1 fruit fly cellular context compared by ENCODE assay signal in genomic region chr2L:13056022-13056421, dm6.
A peak's percentile ranks its signal among the peaks of the same experiment; 100 is the strongest.
TF ChIP-seq lines count a peak whose summit lies in the region.

No protein-coding gene starts in this region.

TF ChIP-seq in whole organism, embryonic, 481 proteins besides CTCF, POLR2A, EP300 and RAD21 (continued from another document and continues in another):
- TF ChIP-seq CG6813 (GFP tag; optimal IDR thresholded peaks at IDR 0.05; lab: Kevin White, UChicago) (no peak), sc (optimal IDR thresholded peaks at IDR 0.05; lab: Kevin White, UChicago) (no peak), sc (GFP tag; optimal IDR thresholded peaks at IDR 0.05; lab: Kevin White, UChicago) (no peak), Meics (GFP tag; optimal IDR thresholded peaks at IDR 0.05; lab: Kevin White, UChicago) (peak; percentile 13), unpg (GFP tag; optimal IDR thresholded peaks at IDR 0.05; lab: Kevin White, UChicago) (peak; percentile 42), oc (tag; optimal IDR thresholded peaks at IDR 0.05; lab: Kevin White, UChicago) (no peak), CG10147 (GFP tag; optimal IDR thresholded peaks at IDR 0.05; lab: Kevin White, UChicago) (no peak), MBD-R2 (GFP tag; IDR thresholded peaks at IDR 0.05; lab: Robert Waterston, UW) (no peak), CG6765 (GFP tag; optimal IDR thresholded peaks at IDR 0.05; lab: Kevin White, UChicago) (no peak), bbx (GFP tag; IDR thresholded peaks at IDR 0.05; lab: Robert Waterston, UW; ENCODE audit: partially characterized antibody) (no peak), gsb (GFP tag; IDR thresholded peaks at IDR 0.05; lab: Robert Waterston, UW) (no peak), CG3407 (GFP tag; optimal IDR thresholded peaks at IDR 0.05; lab: Kevin White, UChicago) (no peak), repo (GFP tag; optimal IDR thresholded peaks at IDR 0.05; lab: Kevin White, UChicago) (no peak), zfh1 (GFP tag; IDR thresholded peaks at IDR 0.05; lab: Robert Waterston, UW) (0 out of 3 replicates have a peak, but pooled peaks have one; percentile 33), CG9932 (GFP tag; IDR thresholded peaks at IDR 0.05; lab: Robert Waterston, UW) (no peak), CG1832 (GFP tag; optimal IDR thresholded peaks at IDR 0.05; lab: Kevin White, UChicago) (no peak), CG8290 (GFP tag; optimal IDR thresholded peaks at IDR 0.05; lab: Kevin White, UChicago) (no peak), CG8290 (tag; optimal IDR thresholded peaks at IDR 0.05; lab: Kevin White, UChicago) (no peak), hth (optimal IDR thresholded peaks at IDR 0.05; lab: Kevin White, UChicago) (no peak), phol (tag; optimal IDR thresholded peaks at IDR 0.05; lab: Kevin White, UChicago) (peak; percentile 37), Rx (GFP tag; IDR thresholded peaks at IDR 0.05; lab: Robert Waterston, UW) (no peak), NC2β (GFP tag; optimal IDR thresholded peaks at IDR 0.05; lab: Kevin White, UChicago) (no peak), nerfin-1 (tag; optimal IDR thresholded peaks at IDR 0.05; lab: Kevin White, UChicago) (no peak), dimm (GFP tag; IDR thresholded peaks at IDR 0.05; lab: Robert Waterston, UW) (no peak), sd (tag; optimal IDR thresholded peaks at IDR 0.05; lab: Kevin White, UChicago) (no peak), H2.0 (GFP tag; IDR thresholded peaks at IDR 0.05; lab: Robert Waterston, UW) (no peak), slbo (GFP tag; IDR thresholded peaks at IDR 0.05; lab: Robert Waterston, UW) (no peak), Bteb2 (GFP tag; optimal IDR thresholded peaks at IDR 0.05; lab: Kevin White, UChicago) (no peak), stwl (tag; optimal IDR thresholded peaks at IDR 0.05; lab: Kevin White, UChicago) (no peak), sug (tag; optimal IDR thresholded peaks at IDR 0.05; lab: Kevin White, UChicago) (no peak), al (GFP tag; IDR thresholded peaks at IDR 0.05; lab: Robert Waterston, UW) (no peak), Xbp1 (GFP tag; optimal IDR thresholded peaks at IDR 0.05; lab: Kevin White, UChicago) (peak; percentile 31), zen (tag; optimal IDR thresholded peaks at IDR 0.05; lab: Kevin White, UChicago) (no peak), mld (GFP tag; IDR thresholded peaks at IDR 0.05; lab: Robert Waterston, UW; ENCODE audit: partially characterized antibody) (no peak), CG7839 (tag; optimal IDR thresholded peaks at IDR 0.05; lab: Kevin White, UChicago) (peak; percentile 37), gce (GFP tag; IDR thresholded peaks at IDR 0.05; lab: Robert Waterston, UW) (no peak), ranshi (GFP tag; IDR thresholded peaks at IDR 0.05; lab: Robert Waterston, UW) (0 out of 2 replicates have a peak, but pooled peaks have one; percentile 46), CG9876 (GFP tag; optimal IDR thresholded peaks at IDR 0.05; lab: Kevin White, UChicago) (no peak), CG11085 (GFP tag; IDR thresholded peaks at IDR 0.05; lab: Robert Waterston, UW) (no peak), Bgb (GFP tag; IDR thresholded peaks at IDR 0.05; lab: Robert Waterston, UW; ENCODE audit: partially characterized antibody) (no peak), dmrt11E (tag; optimal IDR thresholded peaks at IDR 0.05; lab: Kevin White, UChicago) (no peak), Ptx1 (GFP tag; IDR thresholded peaks at IDR 0.05; lab: Robert Waterston, UW) (no peak), gcm2 (GFP tag; optimal IDR thresholded peaks at IDR 0.05; lab: Kevin White, UChicago) (no peak), CG17385 (GFP tag; optimal IDR thresholded peaks at IDR 0.05; lab: Kevin White, UChicago) (no peak), grau (tag; optimal IDR thresholded peaks at IDR 0.05; lab: Kevin White, UChicago) (peak; percentile 3), bsh (GFP tag; optimal IDR thresholded peaks at IDR 0.05; lab: Kevin White, UChicago) (no peak), CG14667 (GFP tag; IDR thresholded peaks at IDR 0.05; lab: Robert Waterston, UW) (0 out of 2 replicates have a peak, but pooled peaks have one; percentile 24), Eip74EF (GFP tag; optimal IDR thresholded peaks at IDR 0.05; lab: Kevin White, UChicago) (no peak), CG6854 (GFP tag; optimal IDR thresholded peaks at IDR 0.05; lab: Kevin White, UChicago) (no peak), gro (GFP tag; optimal IDR thresholded peaks at IDR 0.05; lab: Kevin White, UChicago) (no peak), CG9727 (GFP tag; optimal IDR thresholded peaks at IDR 0.05; lab: Kevin White, UChicago) (no peak), tup (GFP tag; optimal IDR thresholded peaks at IDR 0.05; lab: Kevin White, UChicago) (no peak), Dad (GFP tag; optimal IDR thresholded peaks at IDR 0.05; lab: Kevin White, UChicago) (no peak), CG3281 (GFP tag; optimal IDR thresholded peaks at IDR 0.05; lab: Kevin White, UChicago) (no peak), Kr (GFP tag; optimal IDR thresholded peaks at IDR 0.05; lab: Kevin White, UChicago) (no peak), sob (GFP tag; IDR thresholded peaks at IDR 0.05; lab: Robert Waterston, UW) (no peak), ap (GFP tag; IDR thresholded peaks at IDR 0.05; lab: Robert Waterston, UW) (no peak), CG2116 (GFP tag; optimal IDR thresholded peaks at IDR 0.05; lab: Kevin White, UChicago) (no peak), Ets65A (GFP tag; lab: Kevin White, UChicago) (peak; percentile 80), CG31224 (GFP tag; IDR thresholded peaks at IDR 0.05; lab: Robert Waterston, UW) (no peak), CG13123 (GFP tag; optimal IDR thresholded peaks at IDR 0.05; lab: Kevin White, UChicago) (no peak), CG7556 (GFP tag; optimal IDR thresholded peaks at IDR 0.05; lab: Kevin White, UChicago) (no peak), kay (GFP tag; optimal IDR thresholded peaks at IDR 0.05; lab: Kevin White, UChicago) (no peak), CG10321 (GFP tag; IDR thresholded peaks at IDR 0.05; lab: Robert Waterston, UW) (no peak), Fer3 (tag; optimal IDR thresholded peaks at IDR 0.05; lab: Kevin White, UChicago) (no peak), CG5180 (GFP tag; optimal IDR thresholded peaks at IDR 0.05; lab: Kevin White, UChicago) (no peak), Hr39 (optimal IDR thresholded peaks at IDR 0.05; lab: Kevin White, UChicago) (no peak), Mad (GFP tag; optimal IDR thresholded peaks at IDR 0.05; lab: Kevin White, UChicago) (no peak), HHEX (GFP tag; optimal IDR thresholded peaks at IDR 0.05; lab: Kevin White, UChicago) (no peak), Abd-B (GFP tag; optimal IDR thresholded peaks at IDR 0.05; lab: Kevin White, UChicago) (no peak), ab (GFP tag; optimal IDR thresholded peaks at IDR 0.05; lab: Kevin White, UChicago) (no peak), mirr (GFP tag; optimal IDR thresholded peaks at IDR 0.05; lab: Kevin White, UChicago) (no peak), kni (GFP tag; optimal IDR thresholded peaks at IDR 0.05; lab: Kevin White, UChicago) (no peak), ara (GFP tag; IDR thresholded peaks at IDR 0.05; lab: Robert Waterston, UW) (no peak), Camta (GFP tag; optimal IDR thresholded peaks at IDR 0.05; lab: Kevin White, UChicago) (no peak), eve (GFP tag; optimal IDR thresholded peaks at IDR 0.05; lab: Kevin White, UChicago) (no peak), CG9797 (GFP tag; optimal IDR thresholded peaks at IDR 0.05; lab: Kevin White, UChicago) (no peak), CG1792 (GFP tag; optimal IDR thresholded peaks at IDR 0.05; lab: Kevin White, UChicago) (no peak), ac (GFP tag; optimal IDR thresholded peaks at IDR 0.05; lab: Kevin White, UChicago) (no peak), CG8478 (optimal IDR thresholded peaks at IDR 0.05; lab: Kevin White, UChicago) (no peak), CG12236 (GFP tag; optimal IDR thresholded peaks at IDR 0.05; lab: Kevin White, UChicago) (no peak), Oaz (GFP tag; IDR thresholded peaks at IDR 0.05; lab: Robert Waterston, UW) (no peak), Atf3 (GFP tag; optimal IDR thresholded peaks at IDR 0.05; lab: Kevin White, UChicago) (no peak), Blimp-1 (GFP tag; optimal IDR thresholded peaks at IDR 0.05; lab: Kevin White, UChicago) (peak; percentile 44), CG15696 (tag; optimal IDR thresholded peaks at IDR 0.05; lab: Kevin White, UChicago) (no peak), hkb (optimal IDR thresholded peaks at IDR 0.05; lab: Kevin White, UChicago) (no peak), hkb (GFP tag; IDR thresholded peaks at IDR 0.05; lab: Robert Waterston, UW) (0 out of 2 replicates have a peak, but pooled peaks have one; percentile 14), CG4854 (GFP tag; optimal IDR thresholded peaks at IDR 0.05; lab: Kevin White, UChicago) (no peak), HLH3B (GFP tag; IDR thresholded peaks at IDR 0.05; lab: Robert Waterston, UW) (0 out of 2 replicates have a peak, but pooled peaks have one; percentile 33), HLHmδ (GFP tag; optimal IDR thresholded peaks at IDR 0.05; lab: Kevin White, UChicago) (no peak), Dref (GFP tag; IDR thresholded peaks at IDR 0.05; lab: Robert Waterston, UW) (no peak), CG1603 (tag; optimal IDR thresholded peaks at IDR 0.05; lab: Kevin White, UChicago) (no peak), CG11696 (GFP tag; IDR thresholded peaks at IDR 0.05; lab: Robert Waterston, UW) (no peak), fru (optimal IDR thresholded peaks at IDR 0.05; lab: Kevin White, UChicago) (no peak), emc (GFP tag; optimal IDR thresholded peaks at IDR 0.05; lab: Kevin White, UChicago) (no peak), en (GFP tag; optimal IDR thresholded peaks at IDR 0.05; lab: Kevin White, UChicago) (no peak), CG8944 (GFP tag; optimal IDR thresholded peaks at IDR 0.05; lab: Kevin White, UChicago) (no peak), so (GFP tag; IDR thresholded peaks at IDR 0.05; lab: Robert Waterston, UW) (no peak), Nf-YB (GFP tag; optimal IDR thresholded peaks at IDR 0.05; lab: Kevin White, UChicago) (no peak), Tbp (GFP tag; optimal IDR thresholded peaks at IDR 0.05; lab: Kevin White, UChicago) (no peak), Sry-β (GFP tag; optimal IDR thresholded peaks at IDR 0.05; lab: Kevin White, UChicago) (no peak), Lim3 (GFP tag; IDR thresholded peaks at IDR 0.05; lab: Robert Waterston, UW) (no peak), zfh2 (GFP tag; optimal IDR thresholded peaks at IDR 0.05; lab: Kevin White, UChicago) (no peak), CG6254 (GFP tag; optimal IDR thresholded peaks at IDR 0.05; lab: Kevin White, UChicago) (no peak), C15 (GFP tag; IDR thresholded peaks at IDR 0.05; lab: Robert Waterston, UW) (no peak), D19B (GFP tag; optimal IDR thresholded peaks at IDR 0.05; lab: Kevin White, UChicago) (no peak), CG2199 (GFP tag; IDR thresholded peaks at IDR 0.05; lab: Robert Waterston, UW) (no peak), CG18619 (GFP tag; optimal IDR thresholded peaks at IDR 0.05; lab: Kevin White, UChicago) (no peak), mam (GFP tag; optimal IDR thresholded peaks at IDR 0.05; lab: Kevin White, UChicago) (no peak), bcd (GFP tag; optimal IDR thresholded peaks at IDR 0.05; lab: Kevin White, UChicago) (peak; percentile 3), CG16813 (GFP tag; IDR thresholded peaks at IDR 0.05; lab: Robert Waterston, UW; ENCODE audit: partially characterized antibody) (no peak), lola (GFP tag; optimal IDR thresholded peaks at IDR 0.05; lab: Kevin White, UChicago) (no peak), sim (GFP tag; IDR thresholded peaks at IDR 0.05; lab: Robert Waterston, UW) (no peak), CG10543 (GFP tag; optimal IDR thresholded peaks at IDR 0.05; lab: Kevin White, UChicago) (no peak), CG33557 (GFP tag; optimal IDR thresholded peaks at IDR 0.05; lab: Kevin White, UChicago) (no peak), CG16815 (GFP tag; optimal IDR thresholded peaks at IDR 0.05; lab: Kevin White, UChicago) (no peak), lbe (GFP tag; optimal IDR thresholded peaks at IDR 0.05; lab: Kevin White, UChicago) (no peak), Lpt (GFP tag; optimal IDR thresholded peaks at IDR 0.05; lab: Kevin White, UChicago) (no peak), maf-S (GFP tag; optimal IDR thresholded peaks at IDR 0.05; lab: Kevin White, UChicago) (no peak), br (optimal IDR thresholded peaks at IDR 0.05; lab: Kevin White, UChicago) (no peak), CG11560 (tag; IDR thresholded peaks at IDR 0.05; lab: Robert Waterston, UW) (no peak), CG16863 (GFP tag; optimal IDR thresholded peaks at IDR 0.05; lab: Kevin White, UChicago) (no peak), CG12744 (GFP tag; optimal IDR thresholded peaks at IDR 0.05; lab: Kevin White, UChicago) (no peak), CG3065 (GFP tag; optimal IDR thresholded peaks at IDR 0.05; lab: Kevin White, UChicago) (no peak), ERR (GFP tag; optimal IDR thresholded peaks at IDR 0.05; lab: Kevin White, UChicago) (no peak), HmgD (GFP tag; optimal IDR thresholded peaks at IDR 0.05; lab: Kevin White, UChicago) (no peak), pfk (GFP tag; optimal IDR thresholded peaks at IDR 0.05; lab: Kevin White, UChicago) (no peak), CG6683 (GFP tag; optimal IDR thresholded peaks at IDR 0.05; lab: Kevin White, UChicago) (no peak), Hey (tag; optimal IDR thresholded peaks at IDR 0.05; lab: Kevin White, UChicago) (no peak), CG10462 (GFP tag; optimal IDR thresholded peaks at IDR 0.05; lab: Kevin White, UChicago) (no peak), Drgx (GFP tag; IDR thresholded peaks at IDR 0.05; lab: Robert Waterston, UW) (peak; percentile 81), CG14710 (tag; optimal IDR thresholded peaks at IDR 0.05; lab: Kevin White, UChicago) (no peak), fu2 (GFP tag; optimal IDR thresholded peaks at IDR 0.05; lab: Kevin White, UChicago) (no peak), CG32772 (GFP tag; IDR thresholded peaks at IDR 0.05; lab: Robert Waterston, UW) (no peak), vnd (GFP tag; IDR thresholded peaks at IDR 0.05; lab: Robert Waterston, UW; ENCODE audit: partially characterized antibody) (no peak), scrt (GFP tag; optimal IDR thresholded peaks at IDR 0.05; lab: Kevin White, UChicago) (no peak), trh (GFP tag; optimal IDR thresholded peaks at IDR 0.05; lab: Kevin White, UChicago) (no peak), CG2875 (GFP tag; optimal IDR thresholded peaks at IDR 0.05; lab: Kevin White, UChicago) (no peak), CG3838 (GFP tag; optimal IDR thresholded peaks at IDR 0.05; lab: Kevin White, UChicago) (no peak), tna (GFP tag; IDR thresholded peaks at IDR 0.05; lab: Robert Waterston, UW; ENCODE audit: partially characterized antibody) (no peak), CG14860 (GFP tag; IDR thresholded peaks at IDR 0.05; lab: Robert Waterston, UW; ENCODE audit: partially characterized antibody) (no peak)
